Worm (Caenorhabditis elegans) whole organism, young adult: ENCODE measurements around the gene T09A5.5.

Experiments
- C06A6.2 ChIP-seq: fragments of 200-800 bp; sonication (Bioruptor generic); conservative IDR thresholded peaks from 2 replicates; pipeline ENCODE4 v1.3.6; 2022; ENCODE audit warnings: missing genetic modification characterization, missing compliant biosample characterization
- F57A8.1 ChIP-seq: fragments of 200-800 bp; sonication (Bioruptor generic); optimal IDR thresholded peaks from 2 replicates; lab custom pipeline; 2018; ENCODE audit warnings: mild to moderate bottlenecking, missing genetic modification characterization, moderate library complexity, missing compliant biosample characterization
- ama-1 ChIP-seq, 3 experiments: fragments of 150-350 bp in 1 of 3; sonication (generic microtip) in 2 of 3; optimal IDR thresholded peaks; 2 replicates each; lab custom pipeline; 2014 to 2018; ENCODE audit warnings: missing biosample characterization in 2 of 3, missing genetic modification characterization in 2 of 3, missing genetic modification reagents in 2 of 3
- nhr-120 ChIP-seq: fragments of 200-800 bp; sonication (Bioruptor generic); IDR thresholded peaks from 2 replicates; pipeline ENCODE4 v1.3.6; 2022; ENCODE audit warnings: missing genetic modification characterization, missing compliant biosample characterization

- TF ChIP-seq ama-1 (optimal IDR thresholded peaks at IDR 0.05; lab: Kevin White, UChicago), result no peak
- no peak for TF ChIP-seq ama-1 (GFP tag; optimal IDR thresholded peaks at IDR 0.05; lab: Kevin White, UChicago)
- no peak for TF ChIP-seq nhr-120 (GFP tag; lab: Robert Waterston, UW)
- no peak for TF ChIP-seq C06A6.2 (GFP tag; lab: Robert Waterston, UW)
- no peak for TF ChIP-seq F57A8.1
These were observed 12.5 kb upstream of the T09A5.5 start for ce11 chrII:7866081-7866480.
